Worm (Caenorhabditis elegans) whole organism, L2 larva: Measurements from ENCODE around the gene btbd-10.

Experiments used
- C34F6.9 ChIP-seq: fragments of 150-350 bp; optimal IDR thresholded peaks from 2 replicates; lab custom pipeline; 2014; ENCODE audit warnings: missing biosample characterization, missing genetic modification characterization
- F13H6.1 ChIP-seq: sonication (generic microtip); optimal IDR thresholded peaks from 2 replicates; lab custom pipeline; 2016; ENCODE audit warnings: missing genetic modification characterization, missing compliant biosample characterization
- R02D3.7 ChIP-seq: fragments of 150-350 bp; optimal IDR thresholded peaks from 2 replicates; lab custom pipeline; 2014; ENCODE audit warnings: missing biosample characterization, missing genetic modification characterization
- Y55F3AM.14 ChIP-seq: fragments of 200-800 bp; sonication (Bioruptor generic); optimal IDR thresholded peaks from 2 replicates; lab custom pipeline; 2018; ENCODE audit warnings: mild to moderate bottlenecking, missing genetic modification characterization, missing compliant biosample characterization
- ama-1 ChIP-seq: fragments of 150-350 bp; optimal IDR thresholded peaks from 2 replicates; lab custom pipeline; 2018; ENCODE audit warnings: inconsistent platforms
- blmp-1 ChIP-seq: sonication (generic microtip); optimal IDR thresholded peaks from 2 replicates; lab custom pipeline; 2017; ENCODE audit warnings: missing genetic modification characterization, mild to moderate bottlenecking, missing compliant biosample characterization, antibody characterized with exemption, moderate library complexity; ENCODE audit not compliant: insufficient read depth
- ceh-82 ChIP-seq: fragments of 150-350 bp; optimal IDR thresholded peaks from 2 replicates; lab custom pipeline; 2014; ENCODE audit warnings: missing biosample characterization, missing genetic modification characterization
- crh-2 ChIP-seq: sonication (generic microtip); optimal IDR thresholded peaks from 2 replicates; lab custom pipeline; 2017; ENCODE audit warnings: missing biosample characterization, missing genetic modification characterization
- egl-27 ChIP-seq: sonication (generic microtip); optimal IDR thresholded peaks from 3 replicates; lab custom pipeline; 2017; ENCODE audit warnings: missing biosample characterization, missing genetic modification reagents, missing genetic modification characterization
- elt-1 ChIP-seq: fragments of 150-350 bp; optimal IDR thresholded peaks from 2 replicates; lab custom pipeline; 2014; ENCODE audit warnings: missing biosample characterization, missing genetic modification characterization
- elt-3 ChIP-seq: sonication (generic microtip); optimal IDR thresholded peaks from 2 replicates; lab custom pipeline; 2017; ENCODE audit warnings: missing biosample characterization, missing genetic modification characterization
- fos-1 ChIP-seq: fragments of 150-350 bp; optimal IDR thresholded peaks from 2 replicates; lab custom pipeline; 2014; ENCODE audit warnings: missing biosample characterization, missing genetic modification characterization
- lin-11 ChIP-seq: fragments of 150-350 bp; sonication (generic microtip); optimal IDR thresholded peaks from 2 replicates; lab custom pipeline; 2014; ENCODE audit warnings: missing biosample characterization, missing genetic modification characterization, inconsistent platforms, mixed read lengths
- lin-13 ChIP-seq: fragments of 150-350 bp; optimal IDR thresholded peaks from 2 replicates; lab custom pipeline; 2014; ENCODE audit warnings: missing biosample characterization, missing genetic modification reagents, missing genetic modification characterization
- lin-39 ChIP-seq: fragments of 150-350 bp; optimal IDR thresholded peaks from 2 replicates; lab custom pipeline; 2014; ENCODE audit warnings: missing biosample characterization, missing genetic modification reagents, missing genetic modification characterization
- lsy-2 ChIP-seq, 2 experiments: fragments of 150-350 bp in 1 of 2; sonication (generic microtip) in 1 of 2; optimal IDR thresholded peaks; 2 replicates each; lab custom pipeline; 2014 to 2017; ENCODE audit warnings: missing biosample characterization in 2 of 2, missing genetic modification characterization in 2 of 2
- mab-5 ChIP-seq: fragments of 150-350 bp; optimal IDR thresholded peaks from 2 replicates; lab custom pipeline; 2014; ENCODE audit warnings: missing biosample characterization, missing genetic modification characterization
- mbf-1 ChIP-seq: sonication (generic microtip); optimal IDR thresholded peaks from 2 replicates; lab custom pipeline; 2017; ENCODE audit warnings: missing biosample characterization, missing genetic modification characterization
- mdl-1 ChIP-seq, 2 experiments: fragments of 150-350 bp in 1 of 2; sonication (generic microtip) in 1 of 2; optimal IDR thresholded peaks; 2 replicates each; lab custom pipeline; 2017; ENCODE audit warnings: missing biosample characterization in 2 of 2, missing genetic modification characterization in 2 of 2
- nhr-11 ChIP-seq: fragments of 150-350 bp; optimal IDR thresholded peaks from 2 replicates; lab custom pipeline; 2014; ENCODE audit warnings: missing biosample characterization, missing genetic modification characterization
- nhr-12 ChIP-seq: fragments of 150-350 bp; optimal IDR thresholded peaks from 2 replicates; lab custom pipeline; 2014; ENCODE audit warnings: missing biosample characterization, missing genetic modification characterization
- nhr-129 ChIP-seq: fragments of 150-350 bp; optimal IDR thresholded peaks from 2 replicates; lab custom pipeline; 2014; ENCODE audit warnings: missing biosample characterization, missing genetic modification characterization
- nhr-21 ChIP-seq: fragments of 150-350 bp; optimal IDR thresholded peaks from 2 replicates; lab custom pipeline; 2014; ENCODE audit warnings: missing biosample characterization, missing genetic modification characterization
- nhr-237 ChIP-seq: fragments of 150-350 bp; optimal IDR thresholded peaks from 2 replicates; lab custom pipeline; 2014; ENCODE audit warnings: missing biosample characterization, missing genetic modification characterization
- nhr-6 ChIP-seq: fragments of 150-350 bp; optimal IDR thresholded peaks from 2 replicates; lab custom pipeline; 2014; ENCODE audit warnings: missing biosample characterization, missing genetic modification characterization
- sem-4 ChIP-seq: fragments of 150-350 bp; optimal IDR thresholded peaks from 2 replicates; lab custom pipeline; 2014; ENCODE audit warnings: missing biosample characterization, missing genetic modification reagents, missing genetic modification characterization
- skn-1 ChIP-seq: sonication (generic microtip); optimal IDR thresholded peaks from 2 replicates; lab custom pipeline; 2017; ENCODE audit warnings: missing biosample characterization, missing genetic modification characterization
- sma-3 ChIP-seq: sonication (generic microtip); optimal IDR thresholded peaks from 2 replicates; lab custom pipeline; 2016; ENCODE audit warnings: missing genetic modification reagents, missing genetic modification characterization, missing compliant biosample characterization
- sma-9 ChIP-seq, 2 experiments: fragments of 150-350 bp in 1 of 2; sonication (generic microtip) in 1 of 2; optimal IDR thresholded peaks; 2 replicates each; lab custom pipeline; 2014 to 2016; ENCODE audit warnings: missing genetic modification characterization in 2 of 2, mild to moderate bottlenecking in 1 of 2, missing biosample characterization in 1 of 2, missing compliant biosample characterization in 1 of 2, missing genetic modification reagents in 1 of 2, moderate library complexity in 1 of 2
- unc-55 ChIP-seq: fragments of 150-350 bp; sonication (generic microtip); optimal IDR thresholded peaks from 3 replicates; lab custom pipeline; 2014; ENCODE audit warnings: missing biosample characterization, missing genetic modification reagents, missing genetic modification characterization
- unc-62 ChIP-seq: fragments of 150-350 bp; optimal IDR thresholded peaks from 2 replicates; lab custom pipeline; 2014; ENCODE audit warnings: missing biosample characterization, missing genetic modification reagents, missing genetic modification characterization
- ztf-1 ChIP-seq: fragments of 200-800 bp; sonication (Bioruptor generic); conservative IDR thresholded peaks from 2 replicates; pipeline ENCODE4 v1.3.6; 2022; ENCODE audit warnings: missing genetic modification characterization, missing compliant biosample characterization
- ztf-4 ChIP-seq: fragments of 150-350 bp; optimal IDR thresholded peaks from 2 replicates; lab custom pipeline; 2014; ENCODE audit warnings: missing biosample characterization, missing genetic modification characterization

Gene btbd-10

DNA sequence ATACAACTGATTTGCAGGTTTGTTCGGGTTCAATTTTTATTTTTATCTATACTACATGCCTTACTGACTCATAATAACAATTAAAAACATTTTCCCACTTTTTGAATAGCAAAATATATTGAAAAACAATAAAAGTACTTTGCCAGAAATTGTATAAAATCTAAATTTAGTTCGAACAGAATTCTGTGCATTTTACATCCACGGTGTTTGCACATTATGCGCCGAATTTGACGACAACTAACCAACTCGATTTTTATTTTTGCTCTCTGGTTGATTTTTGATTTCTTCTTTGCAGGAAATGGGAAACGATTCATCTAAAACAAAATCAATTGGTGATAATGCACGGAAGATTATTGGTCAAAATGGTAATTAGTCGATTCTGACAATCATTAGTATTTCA, 42.0 kb downstream of the btbd-10 start:
- TF ChIP-seq unc-55, result peak; percentile 31
- peak; percentile 18 for TF ChIP-seq nhr-129 (tag; lab: Kevin White, UChicago)
- TF ChIP-seq R02D3.7 (tag; lab: Kevin White, UChicago), result no peak
- peak in 1 of 2 experiments; percentile 13 for TF ChIP-seq lsy-2 (tag; optimal IDR thresholded peaks at IDR 0.05; lab: Kevin White, UChicago)
- TF ChIP-seq crh-2 (tag; lab: Kevin White, UChicago), result peak; percentile 25
- no peak for TF ChIP-seq nhr-21 (tag; lab: Kevin White, UChicago)
- peak; percentile 42 for TF ChIP-seq lin-13 (GFP tag; lab: Kevin White, UChicago)
- peak; percentile 19 for TF ChIP-seq C34F6.9 (tag; lab: Kevin White, UChicago)

DNA sequence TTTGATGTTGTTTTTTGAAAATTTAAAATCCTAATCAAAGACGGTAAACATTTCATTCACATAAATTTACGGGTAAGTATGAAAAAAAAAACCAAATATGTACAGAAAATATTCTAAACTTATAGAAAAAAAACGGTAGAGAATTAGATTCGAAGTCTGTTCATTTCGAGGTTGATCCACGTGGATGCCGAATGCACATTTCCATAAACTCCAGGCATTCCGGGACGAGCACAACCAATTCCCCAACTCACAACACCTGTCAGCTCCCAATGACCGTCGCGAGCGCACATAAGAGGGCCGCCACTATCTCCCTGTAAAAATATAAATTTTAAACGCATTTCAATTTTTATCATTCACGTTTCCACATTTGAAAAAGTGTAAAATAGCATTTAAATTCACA, 43.3 kb downstream of the btbd-10 start:
- TF ChIP-seq egl-27 (tag; lab: Kevin White, UChicago), result no peak

DNA sequence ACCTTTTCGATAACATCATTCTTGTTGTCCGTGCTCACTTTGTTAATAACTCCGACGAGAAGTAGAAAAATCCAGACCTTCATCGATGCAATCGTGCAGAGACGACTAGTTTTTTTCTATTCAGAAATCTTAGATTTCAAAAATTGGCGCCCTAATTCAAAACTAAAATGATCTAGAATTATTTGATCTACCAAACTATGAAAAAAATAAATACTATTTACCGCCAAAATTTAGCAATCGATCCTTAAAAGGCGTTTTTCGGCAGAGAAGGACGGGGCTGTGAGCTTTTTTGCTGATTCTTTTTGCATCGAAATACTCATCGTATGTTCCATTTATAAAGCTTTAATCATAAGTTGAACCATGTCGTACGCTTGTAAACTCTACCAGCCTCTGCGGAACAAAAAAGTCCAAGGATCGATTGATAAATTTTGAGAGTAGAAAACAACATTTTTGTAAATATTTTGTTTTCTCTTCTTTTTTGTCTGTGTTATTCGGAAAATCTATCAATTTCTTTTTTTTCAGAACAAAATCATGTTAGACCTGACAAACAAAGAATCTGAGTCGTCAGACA, 44.7 kb downstream of the btbd-10 start, which contains the start of the genes try-1 and zyg-12:
Gene try-1, minus strand, starts transcription at position 148 of the 571 bp plus-strand sequence.
Gene zyg-12, plus strand, starts transcription at position 521 of the 571 bp plus-strand sequence.
- no peak for TF ChIP-seq sem-4
- no peak for TF ChIP-seq unc-55
- TF ChIP-seq blmp-1, result no peak
- TF ChIP-seq mab-5, result no peak
- no peak for TF ChIP-seq nhr-11 (tag; lab: Kevin White, UChicago)
- no peak for TF ChIP-seq ceh-82
- TF ChIP-seq F13H6.1 (tag; lab: Kevin White, UChicago), result no peak
- no peak for TF ChIP-seq unc-62 (GFP tag; lab: Kevin White, UChicago)
- TF ChIP-seq ama-1 (lab: Kevin White, UChicago), result no peak
- TF ChIP-seq nhr-6 (tag; lab: Kevin White, UChicago), result no peak
- no peak for TF ChIP-seq Y55F3AM.14 (GFP tag; lab: Kevin White, UChicago)

DNA sequence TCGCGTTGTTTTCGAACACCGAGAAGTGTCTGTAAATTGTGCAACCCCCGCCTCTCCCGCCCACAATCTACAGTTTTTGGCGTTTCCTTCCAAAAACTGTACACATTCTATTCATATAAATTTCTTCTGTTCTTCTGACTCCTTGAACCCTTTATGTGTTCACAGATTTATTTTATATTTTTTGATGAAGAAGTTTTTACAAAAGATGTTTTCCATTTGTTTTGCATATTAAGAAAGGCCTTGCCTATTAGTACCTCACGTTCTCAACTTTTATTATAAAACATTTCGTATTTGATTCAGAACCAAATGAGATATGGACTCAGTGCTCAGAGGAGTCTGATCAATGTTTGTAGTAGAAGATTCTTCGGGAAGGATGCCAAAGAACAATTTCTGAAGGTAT, 48.5 kb downstream of the btbd-10 start, which contains the start of gene ndx-3:
Gene ndx-3, plus strand, starts transcription at position 301 of the 400 bp plus-strand sequence.
- no peak for TF ChIP-seq crh-2 (tag; lab: Kevin White, UChicago)
- TF ChIP-seq mbf-1 (tag; lab: Kevin White, UChicago), result no peak
- no peak for TF ChIP-seq skn-1 (tag; lab: Kevin White, UChicago)
- no peak for TF ChIP-seq blmp-1
- no peak for TF ChIP-seq nhr-11 (tag; lab: Kevin White, UChicago)
- no peak for TF ChIP-seq Y55F3AM.14 (GFP tag; lab: Kevin White, UChicago)
- no peak for TF ChIP-seq elt-1 (tag; lab: Kevin White, UChicago)

DNA sequence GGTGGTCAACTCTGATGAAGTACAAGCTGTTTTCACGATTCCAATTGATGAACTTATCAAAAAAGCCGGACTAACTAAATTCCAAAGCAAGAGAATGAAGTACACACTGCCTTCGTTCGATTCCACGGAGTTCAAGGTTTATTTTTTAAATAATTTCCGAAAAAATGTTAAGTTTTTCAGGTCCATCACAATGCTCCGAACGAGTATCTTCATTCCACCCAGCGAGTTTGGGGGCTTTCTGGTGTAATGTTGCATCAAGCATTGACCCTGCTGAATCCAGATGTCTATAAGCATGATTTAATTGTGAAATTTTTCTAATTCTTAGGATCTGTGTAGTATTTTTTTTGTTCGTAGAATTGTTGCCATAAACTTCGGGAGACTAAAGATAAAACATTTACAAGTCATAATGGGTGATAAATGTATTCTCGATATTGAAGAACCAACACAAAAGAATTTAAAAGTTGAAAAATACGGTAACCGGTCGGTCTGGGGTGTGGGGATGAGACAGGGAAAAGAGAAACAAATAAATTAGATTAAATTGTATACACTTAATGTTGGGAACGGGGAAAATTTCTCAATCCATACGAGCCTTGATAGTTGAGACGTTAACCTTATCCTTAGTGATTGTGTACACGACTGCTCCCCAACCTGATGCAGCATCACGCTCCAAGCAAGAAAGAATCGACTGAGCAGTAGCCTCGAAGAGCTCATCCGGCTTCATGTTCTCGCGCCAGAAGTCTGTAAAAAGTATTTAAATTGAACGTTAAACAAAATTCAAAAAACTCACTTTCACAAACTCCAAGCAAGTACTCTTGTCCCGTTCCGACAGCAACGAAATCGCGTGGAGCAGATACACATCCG, 49.5 kb downstream of the btbd-10 start:
- TF ChIP-seq mdl-1 (tag; optimal IDR thresholded peaks at IDR 0.05; lab: Kevin White, UChicago) (no peak), fos-1 (no peak), nhr-12 (no peak), ztf-4 (no peak), F13H6.1 (tag; lab: Kevin White, UChicago) (no peak), nhr-237 (tag; lab: Kevin White, UChicago) (no peak), nhr-6 (tag; lab: Kevin White, UChicago) (no peak), C34F6.9 (tag; lab: Kevin White, UChicago) (no peak), ama-1 (lab: Kevin White, UChicago) (no peak), unc-62 (GFP tag; lab: Kevin White, UChicago) (no peak), mbf-1 (tag; lab: Kevin White, UChicago) (no peak), lin-11 (tag; lab: Kevin White, UChicago) (no peak), sma-3 (GFP tag; lab: Kevin White, UChicago) (no peak), nhr-11 (tag; lab: Kevin White, UChicago) (no peak), lin-39 (tag; lab: Kevin White, UChicago) (no peak), blmp-1 (no peak), crh-2 (tag; lab: Kevin White, UChicago) (no peak), ztf-1 (GFP tag; lab: Robert Waterston, UW) (no peak), sma-9 (GFP tag; optimal IDR thresholded peaks at IDR 0.05; lab: Kevin White, UChicago) (no peak), sma-9 (tag; optimal IDR thresholded peaks at IDR 0.05; lab: Kevin White, UChicago) (no peak), elt-3 (tag; lab: Kevin White, UChicago) (no peak)
